Worm (Caenorhabditis elegans): ENCODE measurements around the gene orc-5.
A peak's percentile ranks its signal among the peaks of the same experiment; 100 is the strongest.
"Not testable (repeated sequence)": the region's sequence is repeated elsewhere in the genome, so short reads cannot be mapped to it uniquely, and the experiment has no call there.

Gene orc-5

ce11 chrIV:10698486-10698885, 35.9 kb downstream of the orc-5 start:
- TF ChIP-seq flh-1 (GFP tag; optimal IDR thresholded peaks at IDR 0.05) (no peak), unc-62 (GFP tag; optimal IDR thresholded peaks at IDR 0.05) (no peak), mls-2 (tag; optimal IDR thresholded peaks at IDR 0.05) (no peak), nhr-28 (tag; optimal IDR thresholded peaks at IDR 0.05) (no peak), blmp-1 (tag; optimal IDR thresholded peaks at IDR 0.05) (no peak), nhr-2 (tag; optimal IDR thresholded peaks at IDR 0.05) (no peak)

- TF ChIP-seq hlh-1 (tag; optimal IDR thresholded peaks at IDR 0.05) (peak; percentile 95), lsy-2 (tag; optimal IDR thresholded peaks at IDR 0.05) (peak; percentile 10), ham-2 (GFP tag; optimal IDR thresholded peaks at IDR 0.05) (no peak)
Measured at ce11 chrIV:10697022-10697979, 37.1 kb downstream of the orc-5 start, which contains the start of gene allo-1. Gene allo-1, minus strand, starts transcription at chrIV:10697072.

- TF ChIP-seq hlh-1 (tag; optimal IDR thresholded peaks at IDR 0.05), result no peak
- TF ChIP-seq mab-5 (tag; optimal IDR thresholded peaks at IDR 0.05), result no peak
- TF ChIP-seq sptf-1 (tag; optimal IDR thresholded peaks at IDR 0.05), result no peak
- TF ChIP-seq M03D4.4 (tag; optimal IDR thresholded peaks at IDR 0.05), result no peak
- no peak for TF ChIP-seq cnd-1 (tag; optimal IDR thresholded peaks at IDR 0.05)
- no peak for TF ChIP-seq blmp-1 (tag; optimal IDR thresholded peaks at IDR 0.05)
- no peak for TF ChIP-seq flh-1 (GFP tag; optimal IDR thresholded peaks at IDR 0.05)
Measured at ce11 chrIV:10695203-10695602, 39.2 kb downstream of the orc-5 start, which contains the start of gene R102.4. Gene R102.4, minus strand, starts transcription at chrIV:10695303.

- TF ChIP-seq sptf-1 (tag; optimal IDR thresholded peaks at IDR 0.05) (no peak), hlh-1 (tag; optimal IDR thresholded peaks at IDR 0.05) (no peak)
Measured at ce11 chrIV:10690139-10690538, 44.2 kb downstream of the orc-5 start, which contains the start of gene R102.8. Gene R102.8, minus strand, starts transcription at chrIV:10690239.

- TF ChIP-seq ceh-43 (GFP tag; optimal IDR thresholded peaks at IDR 0.05) (no peak), sem-2 (GFP tag; optimal IDR thresholded peaks at IDR 0.05) (no peak), unc-39 (tag; optimal IDR thresholded peaks at IDR 0.05) (no peak), unc-62 (GFP tag; optimal IDR thresholded peaks at IDR 0.05) (no peak), bed-3 (GFP tag; optimal IDR thresholded peaks at IDR 0.05) (no peak), nhr-2 (tag; optimal IDR thresholded peaks at IDR 0.05) (no peak), hlh-1 (tag; optimal IDR thresholded peaks at IDR 0.05) (no peak), elt-3 (tag; optimal IDR thresholded peaks at IDR 0.05) (no peak), snpc-4 (tag; optimal IDR thresholded peaks at IDR 0.05) (no peak), ham-2 (GFP tag; optimal IDR thresholded peaks at IDR 0.05) (no peak), mep-1 (tag; optimal IDR thresholded peaks at IDR 0.05) (no peak), lsy-2 (tag; optimal IDR thresholded peaks at IDR 0.05) (no peak), unc-120 (tag; optimal IDR thresholded peaks at IDR 0.05; ENCODE audit: poor library complexity, severe bottlenecking) (no peak)
Measured at ce11 chrIV:10688972-10689567, 45.3 kb downstream of the orc-5 start, which contains the start of gene R102.3. Gene R102.3, plus strand, starts transcription at chrIV:10689517.

ce11 chrIV:10687307-10687706, 47.1 kb downstream of the orc-5 start, which contains the start of gene R102.2:
Gene R102.2, plus strand, starts transcription at chrIV:10687607.
- not testable (repeated sequence) for TF ChIP-seq lin-32 (GFP tag; optimal IDR thresholded peaks at IDR 0.05); blmp-1 (tag; optimal IDR thresholded peaks at IDR 0.05); tbx-8 (GFP tag; optimal IDR thresholded peaks at IDR 0.05)

- TF ChIP-seq nhr-28 (tag; optimal IDR thresholded peaks at IDR 0.05), result no peak
- no peak for TF ChIP-seq ceh-39 (tag; optimal IDR thresholded peaks at IDR 0.05)
- no peak for TF ChIP-seq nhr-237 (tag; optimal IDR thresholded peaks at IDR 0.05)
- TF ChIP-seq unc-120 (tag; optimal IDR thresholded peaks at IDR 0.05; ENCODE audit: poor library complexity, severe bottlenecking), result peak; percentile 16
- no peak for TF ChIP-seq sptf-1 (tag; optimal IDR thresholded peaks at IDR 0.05)
Measured at ce11 chrIV:10685758-10686157, 48.6 kb downstream of the orc-5 start, which contains the start of the genes K08C7.6 and R102.1. Gene K08C7.6, minus strand, starts transcription at chrIV:10685858. Gene R102.1, plus strand, starts transcription at chrIV:10686048.

Data from whole organism, mixed stage, embryonic.